Fruit fly (Drosophila melanogaster) whole organism, prepupa: Measurements from ENCODE around the gene CG1840.

ENCODE experiments used
- Hr4 ChIP-seq: fragments of 200-800 bp; sonication (Bioruptor generic); optimal IDR thresholded peaks from 3 replicates; lab custom pipeline; 2016; ENCODE audit warnings: missing biosample characterization, missing genetic modification characterization
- dsx ChIP-seq: fragments of 200-800 bp; optimal IDR thresholded peaks from 3 replicates; lab custom pipeline; 2019; ENCODE audit warnings: missing biosample characterization, mild to moderate bottlenecking, missing genetic modification characterization, moderate library complexity; ENCODE audit not compliant: poor library complexity, severe bottlenecking

DNA sequence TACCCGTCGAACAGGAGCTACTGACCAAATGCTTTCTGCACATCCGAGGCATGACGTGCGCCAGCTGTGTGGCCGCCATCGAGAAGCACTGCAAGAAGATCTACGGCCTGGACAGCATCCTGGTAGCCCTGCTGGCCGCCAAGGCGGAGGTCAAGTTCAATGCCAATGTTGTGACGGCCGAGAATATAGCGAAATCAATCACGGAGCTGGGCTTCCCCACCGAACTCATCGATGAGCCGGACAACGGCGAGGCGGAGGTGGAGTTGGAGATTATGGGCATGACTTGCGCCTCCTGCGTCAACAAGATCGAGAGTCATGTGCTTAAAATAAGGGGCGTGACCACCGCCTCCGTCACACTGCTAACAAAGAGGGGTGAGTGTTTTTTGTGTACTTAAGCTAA, 32.2 kb upstream of the CG1840 start:
- TF ChIP-seq Hr4, result no peak
- TF ChIP-seq dsx (GFP tag; lab: Kevin White, UChicago), result no peak
